Worm (Caenorhabditis elegans) whole organism, L3 larva: Measurements from ENCODE around the gene nhr-163.
A peak's percentile ranks its signal among the peaks of the same experiment; 100 is the strongest.

Source experiments
- R02D3.7 ChIP-seq: fragments of 150-350 bp; optimal IDR thresholded peaks from 2 replicates; lab custom pipeline; 2014; ENCODE audit warnings: missing biosample characterization, missing genetic modification characterization
- ZK546.5 ChIP-seq: sonication (generic microtip); optimal IDR thresholded peaks from 2 replicates; lab custom pipeline; 2017; ENCODE audit warnings: missing biosample characterization, missing genetic modification characterization
- aly-2 ChIP-seq: fragments of 150-350 bp; optimal IDR thresholded peaks from 2 replicates; lab custom pipeline; 2014; ENCODE audit warnings: missing biosample characterization, missing genetic modification characterization
- ama-1 ChIP-seq: fragments of 150-350 bp; optimal IDR thresholded peaks from 2 replicates; lab custom pipeline; 2018
- ceh-28 ChIP-seq: fragments of 150-350 bp; optimal IDR thresholded peaks from 2 replicates; lab custom pipeline; 2014; ENCODE audit warnings: missing biosample characterization, missing genetic modification reagents, missing genetic modification characterization
- daf-12 ChIP-seq: fragments of 150-350 bp; optimal IDR thresholded peaks from 2 replicates; lab custom pipeline; 2014; ENCODE audit warnings: missing biosample characterization, missing genetic modification reagents, missing genetic modification characterization
- egl-27 ChIP-seq: sonication (generic microtip); optimal IDR thresholded peaks from 4 replicates; lab custom pipeline; 2017; ENCODE audit warnings: missing biosample characterization, missing genetic modification reagents, missing genetic modification characterization
- egl-5 ChIP-seq: fragments of 150-350 bp; optimal IDR thresholded peaks from 2 replicates; lab custom pipeline; 2017; ENCODE audit warnings: missing biosample characterization, missing genetic modification reagents, missing genetic modification characterization, inconsistent platforms
- elt-1 ChIP-seq: fragments of 150-350 bp; optimal IDR thresholded peaks from 2 replicates; lab custom pipeline; 2014; ENCODE audit warnings: missing biosample characterization, missing genetic modification characterization
- elt-2 ChIP-seq: sonication (generic microtip); optimal IDR thresholded peaks from 2 replicates; lab custom pipeline; 2016; ENCODE audit warnings: missing genetic modification reagents, mild to moderate bottlenecking, missing genetic modification characterization, missing compliant biosample characterization
- elt-3 ChIP-seq, 3 experiments: fragments of 150-350 bp in 1 of 3; sonication (generic microtip) in 2 of 3; optimal IDR thresholded peaks; 2 replicates in 2 of 3; 4 replicates in 1 of 3; lab custom pipeline; 2014 to 2017; ENCODE audit warnings: missing biosample characterization in 3 of 3, missing genetic modification characterization in 3 of 3
- eor-1 ChIP-seq, 2 experiments: fragments of 150-350 bp; optimal IDR thresholded peaks; 2 replicates each; lab custom pipeline; 2014 to 2018; ENCODE audit warnings: missing biosample characterization in 2 of 2, missing genetic modification characterization in 2 of 2
- fkh-10 ChIP-seq: sonication (generic microtip); optimal IDR thresholded peaks from 2 replicates; lab custom pipeline; 2017; ENCODE audit warnings: missing biosample characterization, missing genetic modification reagents, missing genetic modification characterization
- fkh-2 ChIP-seq: fragments of 150-350 bp; optimal IDR thresholded peaks from 2 replicates; lab custom pipeline; 2014; ENCODE audit warnings: missing biosample characterization, missing genetic modification reagents, missing genetic modification characterization
- fos-1 ChIP-seq: fragments of 150-350 bp; optimal IDR thresholded peaks from 2 replicates; lab custom pipeline; 2014; ENCODE audit warnings: missing biosample characterization, missing genetic modification characterization
- hmg-11 ChIP-seq: sonication (generic microtip); optimal IDR thresholded peaks from 2 replicates; lab custom pipeline; 2016; ENCODE audit warnings: missing genetic modification characterization, missing compliant biosample characterization
- lin-15B ChIP-seq: fragments of 150-350 bp; optimal IDR thresholded peaks from 2 replicates; lab custom pipeline; 2014; ENCODE audit warnings: missing biosample characterization, missing genetic modification characterization
- lin-39 ChIP-seq: fragments of 150-350 bp; optimal IDR thresholded peaks from 2 replicates; lab custom pipeline; 2018; ENCODE audit warnings: missing biosample characterization, missing genetic modification reagents, missing genetic modification characterization
- lsy-12 ChIP-seq: sonication (generic microtip); optimal IDR thresholded peaks from 2 replicates; lab custom pipeline; 2016; ENCODE audit warnings: mild to moderate bottlenecking, missing genetic modification characterization, missing compliant biosample characterization
- mdl-1 ChIP-seq: fragments of 150-350 bp; optimal IDR thresholded peaks from 2 replicates; lab custom pipeline; 2014; ENCODE audit warnings: missing biosample characterization, missing genetic modification characterization
- mml-1 ChIP-seq: fragments of 150-350 bp; sonication (generic microtip); optimal IDR thresholded peaks from 3 replicates; lab custom pipeline; 2014; ENCODE audit warnings: missing biosample characterization, missing genetic modification characterization
- nfya-1 ChIP-seq: sonication (generic microtip); optimal IDR thresholded peaks from 2 replicates; lab custom pipeline; 2017; ENCODE audit warnings: missing genetic modification characterization, mild to moderate bottlenecking, missing compliant biosample characterization, antibody characterized with exemption, moderate library complexity; ENCODE audit not compliant: insufficient read depth
- nhr-11 ChIP-seq: fragments of 150-350 bp; optimal IDR thresholded peaks from 2 replicates; lab custom pipeline; 2014; ENCODE audit warnings: missing biosample characterization, missing genetic modification characterization
- nhr-23 ChIP-seq: fragments of 150-350 bp; optimal IDR thresholded peaks from 2 replicates; lab custom pipeline; 2014; ENCODE audit warnings: missing biosample characterization, missing genetic modification reagents, missing genetic modification characterization
- nhr-237 ChIP-seq: fragments of 150-350 bp; optimal IDR thresholded peaks from 2 replicates; lab custom pipeline; 2014; ENCODE audit warnings: missing biosample characterization, missing genetic modification characterization
- nhr-25 ChIP-seq: sonication (generic microtip); optimal IDR thresholded peaks from 2 replicates; lab custom pipeline; 2017; ENCODE audit warnings: missing biosample characterization, missing genetic modification characterization
- nhr-28 ChIP-seq: fragments of 150-350 bp; optimal IDR thresholded peaks from 2 replicates; lab custom pipeline; 2014; ENCODE audit warnings: missing biosample characterization, missing genetic modification characterization
- nhr-43 ChIP-seq: sonication (generic microtip); optimal IDR thresholded peaks from 2 replicates; lab custom pipeline; 2016; ENCODE audit warnings: mild to moderate bottlenecking, missing genetic modification characterization, missing compliant biosample characterization; ENCODE audit not compliant: poor library complexity, severe bottlenecking
- nhr-67 ChIP-seq: fragments of 150-350 bp; optimal IDR thresholded peaks from 2 replicates; lab custom pipeline; 2014; ENCODE audit warnings: missing biosample characterization, missing genetic modification characterization
- nhr-76 ChIP-seq: fragments of 150-350 bp; sonication (generic microtip); optimal IDR thresholded peaks from 5 replicates; lab custom pipeline; 2014; ENCODE audit warnings: missing biosample characterization, missing genetic modification characterization
- nhr-77 ChIP-seq: fragments of 150-350 bp; optimal IDR thresholded peaks from 2 replicates; lab custom pipeline; 2014; ENCODE audit warnings: missing biosample characterization, missing genetic modification characterization
- pha-4 ChIP-seq: fragments of 150-350 bp; optimal IDR thresholded peaks from 2 replicates; lab custom pipeline; 2014; ENCODE audit warnings: missing biosample characterization, missing genetic modification reagents, missing genetic modification characterization
- pqm-1 ChIP-seq: fragments of 150-350 bp; optimal IDR thresholded peaks from 2 replicates; lab custom pipeline; 2017; ENCODE audit warnings: missing biosample characterization, missing genetic modification characterization, inconsistent platforms
- sea-2 ChIP-seq: fragments of 150-350 bp; sonication (generic microtip); optimal IDR thresholded peaks from 4 replicates; lab custom pipeline; 2014; ENCODE audit warnings: missing biosample characterization, missing genetic modification reagents, missing genetic modification characterization
- snpc-4 ChIP-seq: fragments of 150-350 bp; optimal IDR thresholded peaks from 2 replicates; lab custom pipeline; 2014; ENCODE audit warnings: missing biosample characterization, missing genetic modification characterization
- tbx-2 ChIP-seq: sonication (generic microtip); optimal IDR thresholded peaks from 2 replicates; lab custom pipeline; 2016; ENCODE audit warnings: mild to moderate bottlenecking, missing genetic modification characterization, missing compliant biosample characterization
- unc-39 ChIP-seq: sonication (generic microtip); optimal IDR thresholded peaks from 4 replicates; lab custom pipeline; 2017; ENCODE audit warnings: missing biosample characterization, missing genetic modification characterization
- unc-62 ChIP-seq: fragments of 150-350 bp; sonication (generic microtip); optimal IDR thresholded peaks from 4 replicates; lab custom pipeline; 2014; ENCODE audit warnings: missing biosample characterization, missing genetic modification reagents, missing genetic modification characterization
- zag-1 ChIP-seq: fragments of 150-350 bp; optimal IDR thresholded peaks from 2 replicates; lab custom pipeline; 2014; ENCODE audit warnings: missing biosample characterization, missing genetic modification characterization
- ztf-11 ChIP-seq: fragments of 150-350 bp; optimal IDR thresholded peaks from 2 replicates; lab custom pipeline; 2014; ENCODE audit warnings: missing biosample characterization, missing genetic modification characterization
- ztf-4 ChIP-seq: fragments of 150-350 bp; optimal IDR thresholded peaks from 2 replicates; lab custom pipeline; 2014; ENCODE audit warnings: missing biosample characterization, missing genetic modification characterization

nhr-163 gene

DNA sequence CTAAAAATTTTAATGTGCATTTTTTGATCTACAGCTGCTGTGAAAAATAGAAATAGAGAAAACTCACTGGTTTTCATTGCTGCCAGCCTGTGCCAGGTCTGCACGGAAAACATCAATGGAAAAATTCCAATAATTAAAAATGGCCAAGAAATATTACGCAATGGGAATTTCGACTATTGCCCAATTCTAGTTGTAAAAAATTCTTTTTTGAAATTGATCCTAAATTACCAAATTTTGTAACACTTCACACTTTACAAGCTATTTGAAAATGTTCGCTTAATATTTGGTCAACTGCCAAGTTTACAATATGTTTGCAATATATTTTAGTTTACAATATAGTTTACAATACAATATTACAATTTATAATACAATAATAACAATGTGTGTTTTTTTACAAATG is 14.9 kb upstream of the nhr-163 start:
- TF ChIP-seq eor-1 (tag; optimal IDR thresholded peaks at IDR 0.05; lab: Kevin White, UChicago): no peak
- TF ChIP-seq nfya-1 (tag; lab: Kevin White, UChicago): no peak
- TF ChIP-seq sea-2 (GFP tag; lab: Kevin White, UChicago): no peak
- TF ChIP-seq lsy-12 (tag; lab: Kevin White, UChicago): no peak
- no peak for TF ChIP-seq daf-12 (tag; lab: Kevin White, UChicago)
- TF ChIP-seq nhr-43 (tag; lab: Kevin White, UChicago): no peak
- TF ChIP-seq elt-2 (tag; lab: Kevin White, UChicago): peak; percentile 40
- no peak for TF ChIP-seq nhr-67 (tag; lab: Kevin White, UChicago)
- no peak for TF ChIP-seq ZK546.5 (tag; lab: Kevin White, UChicago)

DNA sequence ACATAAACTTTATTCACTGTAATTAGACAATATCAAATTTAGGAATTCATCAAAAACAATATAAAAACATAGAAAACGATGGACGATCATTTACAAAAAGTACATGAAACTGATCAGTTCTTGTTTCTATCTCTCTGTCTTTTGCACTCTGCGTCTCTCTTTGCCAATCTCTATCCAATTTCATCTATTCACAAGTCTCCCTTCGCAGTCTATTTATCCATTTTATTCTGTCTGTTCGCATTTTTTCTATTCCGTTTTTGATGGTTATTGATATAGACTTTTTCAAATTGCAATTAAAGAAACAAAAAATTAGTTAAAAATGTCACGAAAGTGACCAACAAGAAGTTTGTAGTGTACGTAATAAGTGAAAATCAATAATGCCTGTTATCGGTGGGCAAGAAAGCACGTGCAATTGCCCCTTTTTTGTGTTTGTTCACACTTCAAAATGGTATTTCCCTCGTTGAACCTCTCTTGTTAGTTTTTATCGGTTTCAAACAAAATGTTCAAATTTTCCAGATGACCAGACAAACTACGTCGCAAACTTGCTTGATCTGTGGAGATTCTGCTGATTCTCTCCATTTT is 12.6 kb upstream of the nhr-163 start, which contains the start of gene nhr-42:
TSS of gene nhr-42 (plus strand) at position 517 of the 582 bp plus-strand sequence.
- TF ChIP-seq mml-1: no peak
- TF ChIP-seq lsy-12 (tag; lab: Kevin White, UChicago): no peak
- TF ChIP-seq aly-2 (tag; lab: Kevin White, UChicago): no peak
- peak; percentile 16 for TF ChIP-seq nhr-25 (tag; lab: Kevin White, UChicago)
- no peak for TF ChIP-seq ztf-11 (tag; lab: Kevin White, UChicago)
- no peak for TF ChIP-seq tbx-2 (tag; lab: Kevin White, UChicago)
- TF ChIP-seq nhr-76 (tag; lab: Kevin White, UChicago): peak; percentile 57
- peak; percentile 56 for TF ChIP-seq pqm-1 (tag; lab: Kevin White, UChicago)
- no peak for TF ChIP-seq fos-1 (tag; lab: Kevin White, UChicago)
- no peak for TF ChIP-seq R02D3.7 (tag; lab: Kevin White, UChicago)
- TF ChIP-seq pha-4 (tag; lab: Kevin White, UChicago): peak; percentile 84
- no peak for TF ChIP-seq ceh-28
- TF ChIP-seq nfya-1 (tag; lab: Kevin White, UChicago): peak; percentile 14
- TF ChIP-seq nhr-11: no peak
- TF ChIP-seq unc-62 (GFP tag; lab: Kevin White, UChicago): no peak
- no peak for TF ChIP-seq ZK546.5 (tag; lab: Kevin White, UChicago)
- no peak for TF ChIP-seq fkh-2
- TF ChIP-seq elt-2 (tag; lab: Kevin White, UChicago): peak; percentile 66
- TF ChIP-seq nhr-43 (tag; lab: Kevin White, UChicago): peak; percentile 5

DNA sequence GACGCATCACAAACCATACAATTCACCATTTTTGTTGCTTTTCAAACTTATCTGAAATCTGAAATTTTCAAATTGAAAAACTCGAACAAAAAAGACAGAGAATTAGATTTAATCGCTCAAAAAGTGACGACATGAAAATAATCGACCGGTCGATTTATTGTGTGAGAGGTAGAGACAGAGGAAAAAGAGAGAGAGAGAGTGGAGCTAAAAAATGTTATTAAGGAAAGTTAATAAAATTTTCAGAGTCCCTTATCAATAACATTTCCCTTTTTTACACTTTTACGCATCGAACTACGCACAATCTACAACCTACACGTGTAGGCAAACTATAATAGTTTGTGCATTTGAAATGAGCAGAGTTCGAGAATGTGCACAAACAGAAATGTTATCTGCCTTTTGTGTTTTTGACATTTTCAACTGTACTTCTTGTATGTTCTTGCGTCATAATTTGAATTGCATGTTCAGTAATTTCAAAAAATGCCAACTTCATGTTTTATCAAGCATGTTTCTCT is 11.3 kb upstream of the nhr-163 start, which contains the start of gene nhr-107:
TSS of gene nhr-107 (minus strand) at position 51 of the 512 bp plus-strand sequence.
- TF ChIP-seq pqm-1 (tag; lab: Kevin White, UChicago) (peak; percentile 33), ama-1 (no peak), nhr-43 (tag; lab: Kevin White, UChicago) (no peak), egl-27 (tag; lab: Kevin White, UChicago) (no peak), elt-2 (tag; lab: Kevin White, UChicago) (peak; percentile 70), unc-62 (GFP tag; lab: Kevin White, UChicago) (no peak)

- TF ChIP-seq nhr-23 (tag; lab: Kevin White, UChicago) (peak; percentile 43), lin-39 (tag; lab: Kevin White, UChicago) (no peak), eor-1 (tag; optimal IDR thresholded peaks at IDR 0.05; lab: Kevin White, UChicago) (no peak), mdl-1 (tag; lab: Kevin White, UChicago) (no peak), ztf-4 (tag; lab: Kevin White, UChicago) (no peak), nhr-67 (tag; lab: Kevin White, UChicago) (no peak), nhr-25 (tag; lab: Kevin White, UChicago) (peak; percentile 74), lsy-12 (tag; lab: Kevin White, UChicago) (no peak), ztf-11 (tag; lab: Kevin White, UChicago) (no peak), nhr-77 (tag; lab: Kevin White, UChicago) (no peak), zag-1 (tag; lab: Kevin White, UChicago) (no peak), fkh-10 (GFP tag; lab: Kevin White, UChicago) (no peak), nhr-76 (tag; lab: Kevin White, UChicago) (peak; percentile 82), lin-15B (tag; lab: Kevin White, UChicago) (no peak), nhr-43 (tag; lab: Kevin White, UChicago) (peak; percentile 75), ceh-28 (no peak), elt-1 (no peak), egl-5 (tag; lab: Kevin White, UChicago) (no peak), elt-3 (tag; optimal IDR thresholded peaks at IDR 0.05; lab: Kevin White, UChicago) (no peak), unc-39 (no peak), fkh-2 (no peak), unc-62 (GFP tag; lab: Kevin White, UChicago) (no peak), nhr-237 (tag; lab: Kevin White, UChicago) (no peak), elt-2 (tag; lab: Kevin White, UChicago) (peak; percentile 78), sea-2 (GFP tag; lab: Kevin White, UChicago) (no peak), tbx-2 (tag; lab: Kevin White, UChicago) (no peak), nfya-1 (tag; lab: Kevin White, UChicago) (peak; percentile 13), hmg-11 (no peak), snpc-4 (tag; lab: Kevin White, UChicago) (no peak), R02D3.7 (tag; lab: Kevin White, UChicago) (no peak), nhr-11 (no peak), nhr-28 (tag; lab: Kevin White, UChicago) (no peak), ZK546.5 (tag; lab: Kevin White, UChicago) (no peak), aly-2 (tag; lab: Kevin White, UChicago) (no peak)
Measured at ce11 chrV:6993999-6994398, 8.2 kb upstream of the nhr-163 start.
